Fruit fly (Drosophila melanogaster) whole organism, prepupa: ENCODE data around the gene CG14615.

Experiments used
- CG7368 ChIP-seq: fragments of 200-800 bp; sonication (Bioruptor generic); optimal IDR thresholded peaks from 3 replicates; lab custom pipeline; 2016; ENCODE audit warnings: missing biosample characterization, missing genetic modification characterization
- Hr39 ChIP-seq: fragments of 200-800 bp; sonication (Bioruptor generic); optimal IDR thresholded peaks from 2 replicates; lab custom pipeline; 2016; ENCODE audit warnings: missing biosample characterization, missing genetic modification characterization
- Met ChIP-seq: fragments of 200-800 bp; sonication (Bioruptor generic); optimal IDR thresholded peaks from 3 replicates; lab custom pipeline; 2016; ENCODE audit warnings: missing biosample characterization, missing genetic modification characterization
- OdsH ChIP-seq: fragments of 200-800 bp; sonication (Bioruptor generic); optimal IDR thresholded peaks from 3 replicates; lab custom pipeline; 2016; ENCODE audit warnings: missing biosample characterization, missing genetic modification characterization
- Sox102F ChIP-seq: fragments of 200-800 bp; sonication (Bioruptor generic); optimal IDR thresholded peaks from 2 replicates; lab custom pipeline; 2016; ENCODE audit warnings: missing biosample characterization, mild to moderate bottlenecking, missing genetic modification characterization
- dsx ChIP-seq: fragments of 200-800 bp; optimal IDR thresholded peaks from 3 replicates; lab custom pipeline; 2019; ENCODE audit warnings: missing biosample characterization, mild to moderate bottlenecking, missing genetic modification characterization, moderate library complexity; ENCODE audit not compliant: poor library complexity, severe bottlenecking
- fkh ChIP-seq: fragments of 200-800 bp; sonication (Bioruptor generic); optimal IDR thresholded peaks from 3 replicates; lab custom pipeline; 2017; ENCODE audit warnings: missing biosample characterization, mild to moderate bottlenecking, missing genetic modification characterization, moderate library complexity
- lz ChIP-seq: fragments of 200-800 bp; sonication (Bioruptor generic); optimal IDR thresholded peaks from 3 replicates; lab custom pipeline; 2016; ENCODE audit warnings: missing biosample characterization, missing genetic modification characterization
- net ChIP-seq: fragments of 200-800 bp; sonication (Bioruptor generic); optimal IDR thresholded peaks from 3 replicates; lab custom pipeline; 2016; ENCODE audit warnings: missing biosample characterization, missing genetic modification characterization
- pdm3 ChIP-seq: fragments of 200-800 bp; sonication (Bioruptor generic); optimal IDR thresholded peaks from 3 replicates; lab custom pipeline; 2016; ENCODE audit warnings: missing biosample characterization, missing genetic modification characterization

DNA sequence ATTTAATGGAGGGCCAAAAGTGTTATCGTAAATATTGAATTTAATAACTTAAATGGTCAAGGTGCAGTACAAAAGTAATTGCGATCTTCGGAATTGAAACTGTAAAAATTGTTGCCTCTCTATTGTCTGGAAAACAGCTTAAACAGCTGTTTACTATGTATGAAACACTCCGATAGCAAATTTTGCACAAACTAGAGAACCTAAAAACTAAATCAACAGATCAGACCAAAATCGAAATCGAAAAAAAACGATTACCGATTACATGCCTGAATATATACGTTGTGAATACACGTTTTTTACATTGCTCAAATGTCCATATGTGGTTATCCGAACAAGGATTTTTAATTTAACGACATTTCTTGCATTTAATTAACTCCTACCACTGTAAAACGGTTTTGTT, 5.8 kb downstream of the CG14615 start:
- TF ChIP-seq Met (GFP tag; lab: Kevin White, UChicago) = no peak
- no peak for TF ChIP-seq Hr39
- no peak for TF ChIP-seq CG7368 (GFP tag; lab: Kevin White, UChicago)
- no peak for TF ChIP-seq net
- TF ChIP-seq Sox102F (GFP tag; lab: Kevin White, UChicago) = no peak
- no peak for TF ChIP-seq dsx
- no peak for TF ChIP-seq OdsH (GFP tag; lab: Kevin White, UChicago)
- no peak for TF ChIP-seq fkh (GFP tag; lab: Kevin White, UChicago)
- TF ChIP-seq pdm3 (GFP tag; lab: Kevin White, UChicago) = no peak
- TF ChIP-seq lz (GFP tag; lab: Kevin White, UChicago) = no peak
